Fruit fly (Drosophila melanogaster): ENCODE data around the gene CG7166.

Gene CG7166

dm6 chr3L:21652768-21653167 is 27.3 kb upstream of the CG7166 start (continued):
- no peak for TF ChIP-seq inv (GFP tag; IDR thresholded peaks at IDR 0.05; ENCODE audit: partially characterized antibody)
- peak; percentile 46 for TF ChIP-seq CG10209 (GFP tag; optimal IDR thresholded peaks at IDR 0.05)
- no peak for TF ChIP-seq wdn (GFP tag; IDR thresholded peaks at IDR 0.05)
- TF ChIP-seq eyg (GFP tag; optimal IDR thresholded peaks at IDR 0.05), result peak; percentile 22
- TF ChIP-seq unpg (GFP tag; optimal IDR thresholded peaks at IDR 0.05), result peak; percentile 67
- peak; percentile 51; the same call in 1 of the 2 replicates for TF ChIP-seq CG14014 (GFP tag; IDR thresholded peaks at IDR 0.05)

dm6 chr3L:21652124-21652523 is 26.7 kb upstream of the CG7166 start:
- TF ChIP-seq Deaf1 (tag; optimal IDR thresholded peaks at IDR 0.05) (no peak), sisA (GFP tag; IDR thresholded peaks at IDR 0.05) (no peak), lov (optimal IDR thresholded peaks at IDR 0.05) (no peak), lov (GFP tag; IDR thresholded peaks at IDR 0.05) (no peak), rib (GFP tag; IDR thresholded peaks at IDR 0.05) (no peak), CG12299 (tag; optimal IDR thresholded peaks at IDR 0.05) (no peak), CG1233 (GFP tag; optimal IDR thresholded peaks at IDR 0.05) (no peak), usp (GFP tag; optimal IDR thresholded peaks at IDR 0.05) (no peak), sob (GFP tag; IDR thresholded peaks at IDR 0.05) (no peak), Opbp (GFP tag; IDR thresholded peaks at IDR 0.05; ENCODE audit: partially characterized antibody) (0 out of 3 replicates have a peak, but pooled peaks have one; percentile 39), CG3847 (GFP tag; IDR thresholded peaks at IDR 0.05) (no peak), CG12659 (GFP tag; optimal IDR thresholded peaks at IDR 0.05) (no peak), Poxn (GFP tag; IDR thresholded peaks at IDR 0.05) (no peak), CG11247 (GFP tag; IDR thresholded peaks at IDR 0.05) (peak; percentile 32; the same call in 1 of the 2 replicates), CG4730 (GFP tag; IDR thresholded peaks at IDR 0.05) (no peak), HmgD (GFP tag; optimal IDR thresholded peaks at IDR 0.05) (no peak), CG12942 (GFP tag; optimal IDR thresholded peaks at IDR 0.05) (no peak), CG9727 (GFP tag; optimal IDR thresholded peaks at IDR 0.05) (no peak), CG3065 (GFP tag; optimal IDR thresholded peaks at IDR 0.05) (no peak), inv (GFP tag; IDR thresholded peaks at IDR 0.05; ENCODE audit: partially characterized antibody) (no peak), Med (GFP tag) (peak; percentile 11), CG12769 (tag; optimal IDR thresholded peaks at IDR 0.05) (peak; percentile 23), hth (optimal IDR thresholded peaks at IDR 0.05) (no peak), salm (tag; optimal IDR thresholded peaks at IDR 0.05) (no peak), amos (GFP tag; IDR thresholded peaks at IDR 0.05; ENCODE audit: partially characterized antibody) (no peak), vvl (GFP tag; IDR thresholded peaks at IDR 0.05) (peak; percentile 69; the same call in 1 of the 2 replicates), Ets65A (GFP tag) (peak; percentile 10), crol (GFP tag; IDR thresholded peaks at IDR 0.05) (no peak), sr (GFP tag; IDR thresholded peaks at IDR 0.05) (peak; percentile 84), grn (GFP tag; optimal IDR thresholded peaks at IDR 0.05) (peak; percentile 3)

DNA sequence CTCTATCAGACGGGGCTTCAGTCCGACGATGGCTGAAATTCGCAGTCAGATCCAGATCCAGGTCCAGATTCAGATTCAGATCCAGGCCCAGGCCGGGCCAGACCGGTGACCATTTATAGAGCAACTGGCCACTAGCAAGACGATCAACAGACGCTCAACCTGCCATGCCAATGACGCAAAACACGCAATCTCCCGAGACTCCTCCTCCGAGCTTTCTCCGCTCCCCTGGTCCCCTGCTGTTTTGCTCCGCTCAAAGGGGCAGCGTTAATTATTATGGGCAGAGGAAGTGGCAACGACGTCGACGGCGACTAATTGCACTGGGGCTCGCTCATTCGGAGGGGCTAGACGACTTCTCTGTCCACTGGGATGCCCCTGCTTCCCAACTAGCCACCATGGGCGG is 26.0 kb upstream of the CG7166 start:
- TF ChIP-seq prd (optimal IDR thresholded peaks at IDR 0.05) (no peak), prd (GFP tag; IDR thresholded peaks at IDR 0.05) (no peak), Awh (GFP tag; IDR thresholded peaks at IDR 0.05) (peak; percentile 49)

dm6 chr3L:21647853-21648252 is 22.4 kb upstream of the CG7166 start:
- TF ChIP-seq cad (GFP tag; optimal IDR thresholded peaks at IDR 0.05) (no peak), CG4730 (GFP tag; IDR thresholded peaks at IDR 0.05) (no peak), dmrt99B (tag; optimal IDR thresholded peaks at IDR 0.05) (no peak), Blimp-1 (GFP tag; optimal IDR thresholded peaks at IDR 0.05) (peak; percentile 83), Awh (GFP tag; IDR thresholded peaks at IDR 0.05) (peak; percentile 62)

Measured in whole organism, embryonic.